Fruit fly (Drosophila melanogaster) whole organism, prepupa: Measurements from ENCODE around the gene CG8916.

Experiments
- Blimp-1 ChIP-seq: fragments of 200-800 bp; sonication (Bioruptor generic); optimal IDR thresholded peaks from 3 replicates; lab custom pipeline; 2017; ENCODE audit warnings: missing biosample characterization, missing genetic modification characterization, mild to moderate bottlenecking, moderate library complexity, missing genetic modification reagents
- CG11762 ChIP-seq: fragments of 200-800 bp; sonication (Bioruptor generic); optimal IDR thresholded peaks from 3 replicates; lab custom pipeline; 2016; ENCODE audit warnings: missing biosample characterization, missing genetic modification characterization; ENCODE audit not compliant: insufficient read depth
- CG1621 ChIP-seq: fragments of 200-800 bp; sonication (Bioruptor generic); optimal IDR thresholded peaks from 3 replicates; lab custom pipeline; 2018; ENCODE audit warnings: missing biosample characterization, mild to moderate bottlenecking, missing genetic modification characterization
- CG31627 ChIP-seq: fragments of 200-800 bp; sonication (Bioruptor generic); optimal IDR thresholded peaks from 3 replicates; lab custom pipeline; 2016; ENCODE audit warnings: missing biosample characterization, missing genetic modification characterization
- CG34406 ChIP-seq: fragments of 200-800 bp; sonication (Bioruptor generic); optimal IDR thresholded peaks from 3 replicates; lab custom pipeline; 2016; ENCODE audit warnings: missing biosample characterization, missing genetic modification characterization
- CG6163 ChIP-seq: fragments of 200-800 bp; sonication (Bioruptor generic); IDR thresholded peaks from 3 replicates; pipeline ENCODE4 v1.3.6; 2022; ENCODE audit warnings: missing biosample characterization, missing genetic modification characterization
- CG6854 ChIP-seq: fragments of 200-800 bp; sonication (Bioruptor generic); optimal IDR thresholded peaks from 2 replicates; lab custom pipeline; 2017; ENCODE audit warnings: missing biosample characterization, mild to moderate bottlenecking, missing genetic modification characterization
- CG8632 ChIP-seq: fragments of 200-800 bp; sonication (Bioruptor generic); optimal IDR thresholded peaks from 3 replicates; lab custom pipeline; 2016; ENCODE audit warnings: missing biosample characterization, missing genetic modification characterization
- Eip93F ChIP-seq: fragments of 200-800 bp; sonication (Bioruptor generic); optimal IDR thresholded peaks from 2 replicates; lab custom pipeline; 2016; ENCODE audit warnings: missing biosample characterization, mild to moderate bottlenecking, missing genetic modification characterization
- Hr38 ChIP-seq: sonication (Bioruptor generic); optimal IDR thresholded peaks from 2 replicates; lab custom pipeline; 2016; ENCODE audit warnings: missing biosample characterization, missing genetic modification characterization
- Met ChIP-seq: fragments of 200-800 bp; sonication (Bioruptor generic); optimal IDR thresholded peaks from 3 replicates; lab custom pipeline; 2016; ENCODE audit warnings: missing biosample characterization, missing genetic modification characterization
- Sox14 ChIP-seq: fragments of 200-800 bp; sonication (Bioruptor generic); optimal IDR thresholded peaks from 3 replicates; lab custom pipeline; 2016; ENCODE audit warnings: missing biosample characterization, missing genetic modification characterization
- Sox15 ChIP-seq: fragments of 200-800 bp; sonication (Bioruptor generic); optimal IDR thresholded peaks from 3 replicates; lab custom pipeline; 2016; ENCODE audit warnings: missing biosample characterization, missing genetic modification characterization
- fd85E ChIP-seq: fragments of 200-800 bp; sonication (Bioruptor generic); optimal IDR thresholded peaks from 3 replicates; lab custom pipeline; 2016; ENCODE audit warnings: missing biosample characterization, missing genetic modification characterization
- fkh ChIP-seq: fragments of 200-800 bp; sonication (Bioruptor generic); optimal IDR thresholded peaks from 3 replicates; lab custom pipeline; 2017; ENCODE audit warnings: missing biosample characterization, mild to moderate bottlenecking, missing genetic modification characterization, moderate library complexity
- net ChIP-seq: fragments of 200-800 bp; sonication (Bioruptor generic); optimal IDR thresholded peaks from 3 replicates; lab custom pipeline; 2016; ENCODE audit warnings: missing biosample characterization, missing genetic modification characterization
- salr ChIP-seq, 2 experiments: fragments of 200-800 bp; sonication (Bioruptor generic); optimal IDR thresholded peaks; 3 replicates each; lab custom pipeline; 2016 to 2018; ENCODE audit warnings: missing biosample characterization in 2 of 2, missing genetic modification characterization in 2 of 2, mild to moderate bottlenecking in 1 of 2
- ss ChIP-seq, 2 experiments: fragments of 200-800 bp; sonication (Bioruptor generic); optimal IDR thresholded peaks; 2 replicates in 1 of 2; 3 replicates in 1 of 2; lab custom pipeline; 2017 to 2018; ENCODE audit warnings: mild to moderate bottlenecking in 2 of 2, missing biosample characterization in 2 of 2, missing genetic modification characterization in 2 of 2, moderate library complexity in 1 of 2
- svp ChIP-seq: fragments of 200-800 bp; sonication (Bioruptor generic); peaks from one replicate; lab custom pipeline; 2016; ENCODE audit warnings: missing biosample characterization, missing genetic modification characterization

The CG8916 gene

DNA sequence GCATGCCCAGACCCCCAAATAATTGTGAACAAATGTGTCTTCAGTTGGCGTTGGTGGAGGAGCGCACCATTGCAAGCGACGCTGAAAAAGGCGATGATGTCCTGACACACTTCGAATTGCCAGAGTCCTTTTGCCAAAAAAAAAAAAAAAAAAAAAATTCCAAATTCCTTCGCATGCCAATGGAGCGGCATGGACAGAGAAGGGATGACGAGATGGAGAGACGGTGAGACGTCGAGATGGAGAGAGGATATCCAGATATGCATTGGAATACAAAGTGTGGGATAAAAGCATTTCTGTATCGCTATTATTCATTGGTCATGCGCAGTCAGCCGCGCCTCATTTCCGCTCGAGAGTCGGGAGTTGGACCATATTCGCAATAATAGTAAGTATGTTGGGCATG lies 49.8 kb downstream of the CG8916 start:
- TF ChIP-seq Blimp-1 (GFP tag; lab: Kevin White, UChicago) (no peak), svp (peak; percentile 3)

DNA sequence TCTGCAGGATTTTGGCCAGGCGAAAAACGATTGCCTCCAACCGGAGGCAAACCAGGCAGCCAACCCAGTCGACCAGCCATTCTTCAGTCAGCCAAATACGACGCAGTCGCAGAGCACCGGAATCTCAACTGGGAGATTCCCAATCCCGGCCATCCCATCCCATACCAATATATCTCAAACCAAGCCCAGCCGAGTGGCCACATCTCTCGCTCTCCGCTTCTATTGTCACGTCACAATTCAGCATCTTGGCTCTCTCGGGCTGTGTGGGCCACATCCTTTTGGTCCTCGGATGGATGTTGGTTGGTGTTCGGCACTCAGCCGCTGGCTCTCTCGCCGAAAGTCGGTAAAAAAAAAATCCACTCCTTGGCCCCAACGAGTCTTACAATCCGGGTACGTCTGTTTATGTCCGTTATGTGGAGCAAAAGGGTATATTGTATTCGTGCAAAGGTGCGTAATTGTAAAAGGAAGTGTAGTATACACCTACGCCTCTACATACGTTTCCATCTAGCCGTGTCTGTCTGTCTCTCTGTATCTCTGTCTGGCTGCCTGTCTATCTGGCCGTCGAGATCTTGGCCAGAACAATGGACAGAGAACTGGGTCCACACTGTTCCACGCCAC lies 51.5 kb downstream of the CG8916 start, which contains the start of gene mmd:
Gene mmd (minus strand): TSS at position 3 of the 618 bp plus-strand sequence.
- TF ChIP-seq Sox14 (no peak), CG8632 (GFP tag; lab: Kevin White, UChicago) (no peak), CG31627 (no peak), salr (GFP tag; optimal IDR thresholded peaks at IDR 0.05; lab: Kevin White, UChicago) (no peak), Hr38 (no peak)

DNA sequence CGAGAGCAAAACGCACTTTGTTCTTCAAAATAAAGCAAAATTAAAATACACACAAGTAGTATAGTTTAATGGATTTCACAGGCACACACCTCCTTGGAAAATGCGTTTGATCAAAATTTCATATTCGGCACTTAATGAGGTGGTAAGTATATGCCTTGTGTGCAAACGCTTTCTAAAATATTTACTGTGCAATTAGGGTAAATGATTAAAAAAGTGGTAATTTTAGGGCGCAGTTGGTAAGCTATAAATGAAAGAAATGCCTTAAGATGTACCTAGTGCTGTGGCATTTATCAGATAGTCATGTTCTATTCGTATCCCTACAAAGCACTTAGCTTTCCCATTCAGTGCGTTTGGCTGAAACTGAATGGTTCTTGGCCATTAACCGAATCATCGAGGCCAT lies 52.4 kb downstream of the CG8916 start, which contains the start of gene Or13a:
Gene Or13a (plus strand): TSS at position 301 of the 400 bp plus-strand sequence.
- TF ChIP-seq CG31627 (no peak), salr (GFP tag; optimal IDR thresholded peaks at IDR 0.05; lab: Kevin White, UChicago) (no peak), Met (GFP tag; lab: Kevin White, UChicago) (no peak), fd85E (no peak), net (no peak), Blimp-1 (GFP tag; lab: Kevin White, UChicago) (no peak), CG6854 (GFP tag; lab: Kevin White, UChicago) (no peak), Sox14 (no peak), fkh (GFP tag; lab: Kevin White, UChicago) (no peak), ss (GFP tag; optimal IDR thresholded peaks at IDR 0.05; lab: Kevin White, UChicago) (no peak), CG34406 (GFP tag; lab: Kevin White, UChicago) (no peak), CG11762 (GFP tag; lab: Kevin White, UChicago) (no peak), CG6163 (no peak), Sox15 (GFP tag; lab: Kevin White, UChicago) (no peak), Eip93F (GFP tag; lab: Kevin White, UChicago) (no peak), CG1621 (tag; lab: Kevin White, UChicago) (no peak)
- TF ChIP-seq, all 60 proteins: peak for 0
